Fruit fly (Drosophila melanogaster) whole organism, embryonic: ENCODE results near the gene Rfx.

Experiments
- Ada2b ChIP-seq: fragments of 200-800 bp; sonication (Bioruptor generic); IDR thresholded peaks from 2 replicates; pipeline ENCODE4 v1.3.6; 2022; ENCODE audit warnings: missing biosample characterization, missing genetic modification characterization
- Adf1 ChIP-seq: fragments of 200-800 bp; sonication (Bioruptor generic); IDR thresholded peaks from 2 replicates; pipeline ENCODE4 v1.3.6; 2022; ENCODE audit warnings: missing biosample characterization, missing genetic modification characterization
- BEAF-32 ChIP-seq: fragments of 200-800 bp; sonication (Bioruptor generic); optimal IDR thresholded peaks from 3 replicates; lab custom pipeline; 2017; ENCODE audit warnings: missing biosample characterization, missing genetic modification characterization, mild to moderate bottlenecking, moderate library complexity, missing genetic modification reagents
- CG11504 ChIP-seq: fragments of 200-800 bp; sonication (Bioruptor generic); optimal IDR thresholded peaks from 3 replicates; lab custom pipeline; 2019; ENCODE audit warnings: missing biosample characterization, mild to moderate bottlenecking, missing genetic modification characterization, moderate library complexity
- CG11696 ChIP-seq: fragments of 200-800 bp; sonication (Bioruptor generic); IDR thresholded peaks from 2 replicates; pipeline ENCODE4 v1.3.6; 2022; ENCODE audit warnings: missing biosample characterization, missing genetic modification characterization
- CG12299 ChIP-seq: fragments of 200-800 bp; sonication (Bioruptor generic); optimal IDR thresholded peaks from 2 replicates; lab custom pipeline; 2018; ENCODE audit warnings: missing biosample characterization, mild to moderate bottlenecking, missing genetic modification characterization
- CG12942 ChIP-seq: fragments of 200-800 bp; sonication (Bioruptor generic); optimal IDR thresholded peaks from 3 replicates; lab custom pipeline; 2016; ENCODE audit warnings: missing biosample characterization, missing genetic modification characterization
- CG13287 ChIP-seq: fragments of 200-800 bp; sonication (Bioruptor generic); IDR thresholded peaks from 2 replicates; pipeline ENCODE4 v1.3.6; 2022; ENCODE audit warnings: missing biosample characterization, missing genetic modification characterization; ENCODE audit not compliant: partially characterized antibody
- CG15011 ChIP-seq: fragments of 200-800 bp; sonication (Bioruptor generic); optimal IDR thresholded peaks from 3 replicates; lab custom pipeline; 2018; ENCODE audit warnings: missing biosample characterization, mild to moderate bottlenecking, missing genetic modification characterization
- CG17328 ChIP-seq: fragments of 200-800 bp; sonication (Bioruptor generic); IDR thresholded peaks from 2 replicates; pipeline ENCODE4 v1.3.6; 2022; ENCODE audit warnings: missing biosample characterization, missing genetic modification characterization
- CG17361 ChIP-seq: fragments of 200-800 bp; sonication (Bioruptor generic); IDR thresholded peaks from 3 replicates; pipeline ENCODE4 v1.3.6; 2022; ENCODE audit warnings: missing biosample characterization, missing genetic modification characterization
- CG17385 ChIP-seq: fragments of 200-800 bp; sonication (Bioruptor generic); optimal IDR thresholded peaks from 3 replicates; lab custom pipeline; 2018; ENCODE audit warnings: missing biosample characterization, mild to moderate bottlenecking, missing genetic modification characterization
- CG18619 ChIP-seq: fragments of 200-800 bp; sonication (Bioruptor generic); optimal IDR thresholded peaks from 3 replicates; lab custom pipeline; 2017; ENCODE audit warnings: missing biosample characterization, mild to moderate bottlenecking, missing genetic modification characterization
- CG31365 ChIP-seq: fragments of 200-800 bp; sonication (Bioruptor generic); optimal IDR thresholded peaks from 2 replicates; lab custom pipeline; 2018; ENCODE audit warnings: missing biosample characterization, mild to moderate bottlenecking, missing genetic modification characterization
- CG4424 ChIP-seq: fragments of 200-800 bp; sonication (Bioruptor generic); optimal IDR thresholded peaks from 3 replicates; lab custom pipeline; 2016; ENCODE audit warnings: missing biosample characterization, missing genetic modification characterization
- CG4707 ChIP-seq: fragments of 200-800 bp; sonication (Bioruptor generic); optimal IDR thresholded peaks from 2 replicates; lab custom pipeline; 2018; ENCODE audit warnings: missing biosample characterization, mild to moderate bottlenecking, missing genetic modification characterization, moderate library complexity
- CG6813 ChIP-seq: fragments of 200-800 bp; sonication (Bioruptor generic); optimal IDR thresholded peaks from 2 replicates; lab custom pipeline; 2017; ENCODE audit warnings: missing biosample characterization, missing genetic modification characterization, mild to moderate bottlenecking, moderate library complexity, missing genetic modification reagents
- Dp ChIP-seq: fragments of 200-800 bp; sonication (Bioruptor generic); optimal IDR thresholded peaks from 2 replicates; lab custom pipeline; 2018; ENCODE audit warnings: missing biosample characterization, mild to moderate bottlenecking, missing genetic modification characterization, moderate library complexity
- Drgx ChIP-seq: fragments of 200-800 bp; sonication (Bioruptor generic); IDR thresholded peaks from 2 replicates; pipeline ENCODE4 v1.3.6; 2022; ENCODE audit warnings: missing biosample characterization, missing genetic modification characterization
- Fer2 ChIP-seq: fragments of 200-800 bp; sonication (Bioruptor generic); optimal IDR thresholded peaks from 2 replicates; lab custom pipeline; 2018; ENCODE audit warnings: missing biosample characterization, mild to moderate bottlenecking, missing genetic modification characterization, moderate library complexity
- Hey ChIP-seq: fragments of 200-800 bp; sonication (Bioruptor generic); optimal IDR thresholded peaks from 3 replicates; lab custom pipeline; 2018; ENCODE audit warnings: missing biosample characterization, mild to moderate bottlenecking, missing genetic modification characterization
- Hmr ChIP-seq: fragments of 200-800 bp; sonication (Bioruptor generic); optimal IDR thresholded peaks from 3 replicates; lab custom pipeline; 2017; ENCODE audit warnings: mild to moderate bottlenecking, missing biosample characterization, missing genetic modification reagents, missing genetic modification characterization
- Hr3 ChIP-seq: fragments of 200-800 bp; sonication (Bioruptor generic); optimal IDR thresholded peaks from 3 replicates; lab custom pipeline; 2016; ENCODE audit warnings: missing biosample characterization, missing genetic modification characterization
- NK7.1 ChIP-seq: fragments of 200-800 bp; sonication (Bioruptor generic); optimal IDR thresholded peaks from 3 replicates; lab custom pipeline; 2016; ENCODE audit warnings: missing biosample characterization, missing genetic modification characterization
- NfI ChIP-seq: fragments of 200-800 bp; sonication (Bioruptor generic); optimal IDR thresholded peaks from 3 replicates; lab custom pipeline; 2018; ENCODE audit warnings: missing biosample characterization, mild to moderate bottlenecking, missing genetic modification characterization, moderate library complexity
- Pdp1 ChIP-seq, 2 experiments: fragments of 200-800 bp; sonication (Bioruptor generic); optimal IDR thresholded peaks; 3 replicates each; lab custom pipeline; 2016; ENCODE audit warnings: missing biosample characterization in 2 of 2, missing genetic modification characterization in 2 of 2, mild to moderate bottlenecking in 1 of 2, moderate library complexity in 1 of 2
- Rfx ChIP-seq: fragments of 200-800 bp; sonication (Bioruptor generic); IDR thresholded peaks from 2 replicates; pipeline ENCODE4 v1.3.6; 2022; ENCODE audit warnings: missing biosample characterization, missing genetic modification characterization
- TFAM ChIP-seq: fragments of 200-800 bp; sonication (Bioruptor generic); optimal IDR thresholded peaks from 2 replicates; lab custom pipeline; 2017; ENCODE audit warnings: missing biosample characterization, missing genetic modification characterization, inconsistent platforms
- Xbp1 ChIP-seq: fragments of 200-800 bp; sonication (Bioruptor generic); optimal IDR thresholded peaks from 3 replicates; lab custom pipeline; 2016; ENCODE audit warnings: missing biosample characterization, mild to moderate bottlenecking, missing genetic modification characterization
- ab ChIP-seq: fragments of 200-800 bp; sonication (Bioruptor generic); optimal IDR thresholded peaks from 2 replicates; lab custom pipeline; 2016; ENCODE audit warnings: missing biosample characterization, missing genetic modification characterization
- ara ChIP-seq: fragments of 200-800 bp; sonication (Bioruptor generic); IDR thresholded peaks from 2 replicates; pipeline ENCODE4 v1.3.6; 2022; ENCODE audit warnings: missing biosample characterization, missing genetic modification characterization
- bcd ChIP-seq: fragments of 200-800 bp; sonication (Bioruptor generic); optimal IDR thresholded peaks from 2 replicates; lab custom pipeline; 2017; ENCODE audit warnings: missing biosample characterization, mild to moderate bottlenecking, missing genetic modification characterization
- br ChIP-seq: fragments of >200 bp; optimal IDR thresholded peaks from 2 replicates; lab custom pipeline; 2017
- cas ChIP-seq: fragments of 200-800 bp; sonication (Bioruptor generic); IDR thresholded peaks from 2 replicates; pipeline ENCODE4 v1.3.6; 2022; ENCODE audit warnings: missing biosample characterization, missing genetic modification characterization
- dmrt11E ChIP-seq: fragments of 200-800 bp; sonication (Bioruptor generic); optimal IDR thresholded peaks from 3 replicates; lab custom pipeline; 2018; ENCODE audit warnings: missing biosample characterization, mild to moderate bottlenecking, missing genetic modification characterization, moderate library complexity
- grau ChIP-seq: fragments of 200-800 bp; optimal IDR thresholded peaks from 3 replicates; lab custom pipeline; 2019; ENCODE audit warnings: missing biosample characterization, mild to moderate bottlenecking, missing genetic modification characterization, moderate library complexity
- hbn ChIP-seq: fragments of 200-800 bp; sonication (Bioruptor generic); IDR thresholded peaks from 2 replicates; pipeline ENCODE4 v1.3.6; 2022; ENCODE audit warnings: missing biosample characterization, missing genetic modification characterization; ENCODE audit not compliant: partially characterized antibody
- lilli ChIP-seq: fragments of 200-800 bp; sonication (Bioruptor generic); optimal IDR thresholded peaks from 3 replicates; lab custom pipeline; 2016; ENCODE audit warnings: missing biosample characterization, missing genetic modification characterization
- maf-S ChIP-seq: fragments of 200-800 bp; sonication (Bioruptor generic); optimal IDR thresholded peaks from 2 replicates; lab custom pipeline; 2016; ENCODE audit warnings: missing biosample characterization, missing genetic modification characterization
- nerfin-1 ChIP-seq: fragments of 200-800 bp; sonication (Bioruptor generic); optimal IDR thresholded peaks from 3 replicates; lab custom pipeline; 2019; ENCODE audit warnings: missing biosample characterization, mild to moderate bottlenecking, missing genetic modification characterization, moderate library complexity
- nerfin-2 ChIP-seq: fragments of 200-800 bp; sonication (Bioruptor generic); IDR thresholded peaks from 2 replicates; pipeline ENCODE4 v1.3.6; 2022; ENCODE audit warnings: missing biosample characterization, missing genetic modification characterization; ENCODE audit not compliant: partially characterized antibody
- p53 ChIP-seq: fragments of 200-800 bp; sonication (Bioruptor generic); optimal IDR thresholded peaks from 2 replicates; lab custom pipeline; 2016; ENCODE audit warnings: missing biosample characterization, missing genetic modification characterization
- pb ChIP-seq: fragments of 200-800 bp; sonication (Bioruptor generic); optimal IDR thresholded peaks from 3 replicates; lab custom pipeline; 2016; ENCODE audit warnings: missing biosample characterization, missing genetic modification characterization
- scrt ChIP-seq: fragments of 200-800 bp; sonication (Bioruptor generic); optimal IDR thresholded peaks from 2 replicates; lab custom pipeline; 2018; ENCODE audit warnings: missing biosample characterization, mild to moderate bottlenecking, missing genetic modification characterization, moderate library complexity
- slbo ChIP-seq: fragments of 200-800 bp; sonication (Bioruptor generic); IDR thresholded peaks from 2 replicates; pipeline ENCODE4 v1.3.6; 2022; ENCODE audit warnings: missing biosample characterization, missing genetic modification characterization
- slp2 ChIP-seq: fragments of 200-800 bp; sonication (Bioruptor generic); optimal IDR thresholded peaks from 2 replicates; lab custom pipeline; 2016; ENCODE audit warnings: missing biosample characterization, missing genetic modification characterization
- stwl ChIP-seq: fragments of 200-800 bp; sonication (Bioruptor generic); optimal IDR thresholded peaks from 3 replicates; lab custom pipeline; 2018; ENCODE audit warnings: missing biosample characterization, mild to moderate bottlenecking, missing genetic modification characterization, moderate library complexity

Rfx gene

DNA sequence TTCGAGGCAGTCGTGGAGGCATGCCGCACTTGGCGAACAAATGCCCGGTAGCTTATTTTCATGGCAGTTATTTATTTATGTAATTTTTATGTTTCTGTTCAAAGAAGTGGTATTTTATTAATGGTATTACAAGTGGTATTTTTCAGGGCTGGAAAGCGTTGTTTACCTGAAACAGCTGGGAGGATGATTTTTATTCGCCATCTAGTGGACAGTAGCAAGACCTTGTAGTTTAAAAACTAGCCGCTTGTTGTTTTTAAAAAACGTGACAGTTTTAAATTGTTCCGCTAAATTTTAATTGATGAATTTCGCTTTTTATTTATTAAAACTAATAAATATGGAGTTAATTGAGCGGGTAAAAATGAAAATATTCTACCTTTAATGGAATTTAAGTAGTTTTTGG is 38.1 kb upstream of the Rfx start, which contains the start of gene CG6345 (continued):
- TF ChIP-seq CG4707 (GFP tag; lab: Kevin White, UChicago) (peak; percentile 90), Pdp1 (GFP tag; optimal IDR thresholded peaks at IDR 0.05; lab: Kevin White, UChicago) (peak; percentile 80 to 96), CG12299 (tag; lab: Kevin White, UChicago) (peak; percentile 68), hbn (GFP tag; lab: Robert Waterston, UW) (no peak), CG18619 (GFP tag; lab: Kevin White, UChicago) (peak; percentile 81), Ada2b (GFP tag; lab: Robert Waterston, UW) (peak; percentile 70), Hr3 (peak; percentile 80), CG17328 (GFP tag; lab: Robert Waterston, UW) (peak; percentile 78), Fer2 (tag; lab: Kevin White, UChicago) (peak; percentile 67), CG11696 (GFP tag; lab: Robert Waterston, UW) (peak; percentile 42; the same call in 1 of the 2 replicates)

DNA sequence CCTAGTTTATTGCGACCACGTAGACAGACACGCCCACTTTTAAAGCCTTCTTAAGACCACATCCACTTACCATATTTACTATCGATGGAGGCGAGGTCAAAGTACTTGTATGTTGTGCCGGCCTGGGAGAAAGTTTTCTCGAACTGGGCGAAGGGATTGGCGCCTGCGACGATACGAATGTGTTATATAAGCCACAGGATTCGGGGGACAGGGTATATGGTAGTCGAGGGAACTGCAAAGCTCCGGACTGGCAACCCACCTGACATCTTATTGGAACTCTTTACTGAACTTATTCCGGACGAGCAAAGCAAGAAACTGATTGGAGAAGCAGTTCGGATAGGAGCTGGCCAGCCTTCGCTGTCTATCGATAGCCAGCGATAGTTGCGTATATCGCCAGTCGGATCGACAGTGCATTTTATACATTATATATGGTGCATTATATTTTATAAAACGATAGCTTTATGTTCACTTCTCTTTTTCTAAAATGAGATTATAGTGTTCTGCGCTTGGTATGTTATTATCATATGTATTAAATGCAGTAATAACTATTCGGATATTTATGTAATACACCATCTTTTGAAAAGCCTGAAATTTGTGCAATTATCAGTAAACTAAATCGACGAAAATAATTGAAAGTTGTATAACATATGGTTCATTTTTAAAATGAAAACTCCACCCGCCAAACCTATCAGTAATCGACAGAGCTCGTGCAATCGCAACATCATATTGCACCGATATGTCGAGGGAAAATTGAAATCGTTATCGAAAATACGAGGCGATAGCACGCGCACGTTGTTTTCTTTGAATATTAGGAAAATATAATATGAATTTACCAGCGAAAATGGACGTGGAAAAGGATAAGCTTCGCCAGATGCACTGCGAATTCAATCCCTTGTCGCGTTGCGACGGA is 34.9 kb upstream of the Rfx start, which contains the start of the genes Irp-1B and Rrp46:
Irp-1B (minus strand) TSS at position 320 of the 910 bp plus-strand sequence.
Rrp46 (plus strand) TSS at position 752 of the 910 bp plus-strand sequence.
- TF ChIP-seq Xbp1 (no peak), Rfx (peak; percentile 49), Hmr (GFP tag; lab: Kevin White, UChicago) (no peak), CG15011 (GFP tag; lab: Kevin White, UChicago) (no peak), CG11696 (GFP tag; lab: Robert Waterston, UW) (no peak), Adf1 (GFP tag; lab: Robert Waterston, UW) (no peak), bcd (no peak), dmrt11E (tag; lab: Kevin White, UChicago) (no peak), nerfin-1 (tag; lab: Kevin White, UChicago) (no peak), NfI (GFP tag; lab: Kevin White, UChicago) (no peak), Dp (GFP tag; lab: Kevin White, UChicago) (peak; percentile 89), scrt (GFP tag; lab: Kevin White, UChicago) (no peak), ara (GFP tag; lab: Robert Waterston, UW) (no peak), CG31365 (tag; lab: Kevin White, UChicago) (no peak), br (lab: Kevin White, UChicago) (no peak), nerfin-2 (GFP tag; lab: Robert Waterston, UW) (peak; percentile 99), CG17361 (GFP tag; lab: Robert Waterston, UW) (no peak), p53 (GFP tag; lab: Kevin White, UChicago) (no peak), CG13287 (GFP tag; lab: Robert Waterston, UW) (peak; percentile 94), pb (GFP tag; lab: Kevin White, UChicago) (no peak), BEAF-32 (GFP tag; lab: Kevin White, UChicago) (peak; percentile 78), Drgx (no peak), TFAM (GFP tag; lab: Kevin White, UChicago) (no peak), grau (tag; lab: Kevin White, UChicago) (no peak), slp2 (no peak), Hey (no peak), stwl (tag; lab: Kevin White, UChicago) (peak; percentile 61), ab (GFP tag; lab: Kevin White, UChicago) (no peak), lilli (GFP tag; lab: Kevin White, UChicago) (peak; percentile 21), CG4424 (GFP tag; lab: Kevin White, UChicago) (no peak), cas (GFP tag; lab: Robert Waterston, UW) (no peak; the same call in 1 of the 2 replicates), NK7.1 (GFP tag; lab: Kevin White, UChicago) (no peak), CG11504 (tag; lab: Kevin White, UChicago) (peak; percentile 26), CG6813 (GFP tag; lab: Kevin White, UChicago) (no peak), slbo (no peak), CG17385 (no peak), CG12942 (GFP tag; lab: Kevin White, UChicago) (no peak), maf-S (GFP tag; lab: Kevin White, UChicago) (no peak)
